Fruit fly (Drosophila melanogaster) whole organism, wandering third instar larva: ENCODE data around the gene CG43181.

Experiments
- Abd-B ChIP-seq: fragments of >200 bp; optimal IDR thresholded peaks from 2 replicates; lab custom pipeline; 2017; ENCODE audit warnings: missing biosample characterization, missing genetic modification characterization
- CrebA ChIP-seq: fragments of 200-800 bp; sonication (Bioruptor generic); optimal IDR thresholded peaks from 2 replicates; lab custom pipeline; 2016; ENCODE audit warnings: missing biosample characterization, mild to moderate bottlenecking, missing genetic modification characterization, borderline replicate concordance
- Dfd ChIP-seq: fragments of >200 bp; optimal IDR thresholded peaks from 2 replicates; lab custom pipeline; 2017; ENCODE audit warnings: missing biosample characterization, missing genetic modification characterization
- Dif ChIP-seq: fragments of 200-275, 200-300 bp; sonication (Bioruptor generic); optimal IDR thresholded peaks from 2 replicates; lab custom pipeline; 2018; ENCODE audit warnings: missing biosample characterization, missing genetic modification characterization; ENCODE audit not compliant: partially characterized antibody
- GATAd ChIP-seq: sonication (Bioruptor generic); optimal IDR thresholded peaks from 2 replicates; lab custom pipeline; 2016; ENCODE audit warnings: missing biosample characterization, missing genetic modification characterization
- HLH106 ChIP-seq: fragments of 200-800 bp; optimal IDR thresholded peaks from 3 replicates; lab custom pipeline; 2019; ENCODE audit warnings: missing biosample characterization, mild to moderate bottlenecking, missing genetic modification characterization, moderate library complexity
- Hnf4 ChIP-seq: fragments of 200-800 bp; sonication (Bioruptor generic); optimal IDR thresholded peaks from 2 replicates; lab custom pipeline; 2016; ENCODE audit warnings: missing biosample characterization, mild to moderate bottlenecking, missing genetic modification characterization
- Hr78 ChIP-seq: fragments of >200 bp; optimal IDR thresholded peaks from 2 replicates; lab custom pipeline; 2017; ENCODE audit warnings: missing biosample characterization, missing genetic modification characterization
- Hr83 ChIP-seq: fragments of 200-300 bp; sonication (Bioruptor generic); optimal IDR thresholded peaks from 2 replicates; lab custom pipeline; 2016; ENCODE audit warnings: missing biosample characterization, mild to moderate bottlenecking, missing genetic modification characterization, moderate library complexity; ENCODE audit not compliant: poor library complexity, severe bottlenecking
- Jra ChIP-seq: sonication (Bioruptor generic); optimal IDR thresholded peaks from 2 replicates; lab custom pipeline; 2016; ENCODE audit warnings: missing biosample characterization, missing genetic modification characterization
- Mio ChIP-seq: sonication (Bioruptor generic); optimal IDR thresholded peaks from 2 replicates; lab custom pipeline; 2016; ENCODE audit warnings: missing biosample characterization, missing genetic modification characterization
- Myc ChIP-seq: fragments of >200 bp; optimal IDR thresholded peaks from 2 replicates; lab custom pipeline; 2017
- N ChIP-seq: fragments of >200 bp; optimal IDR thresholded peaks from 2 replicates; lab custom pipeline; 2018; ENCODE audit warnings: missing biosample characterization, missing external identifiers, missing genetic modification characterization
- OdsH ChIP-seq: fragments of 200-800 bp; sonication (Bioruptor generic); optimal IDR thresholded peaks from 2 replicates; lab custom pipeline; 2016; ENCODE audit warnings: missing biosample characterization, mild to moderate bottlenecking, missing genetic modification characterization
- Rel ChIP-seq, 2 experiments: fragments of 200-800 bp; sonication (Bioruptor generic) in 1 of 2; optimal IDR thresholded peaks; 2 replicates in 1 of 2; 3 replicates in 1 of 2; lab custom pipeline; 2016 to 2019; ENCODE audit warnings: mild to moderate bottlenecking in 2 of 2, missing biosample characterization in 2 of 2, missing genetic modification characterization in 2 of 2, moderate library complexity in 1 of 2
- Sp1 ChIP-seq: fragments of 200-800 bp; sonication (Bioruptor generic); optimal IDR thresholded peaks from 3 replicates; lab custom pipeline; 2019; ENCODE audit warnings: missing biosample characterization, mild to moderate bottlenecking, missing genetic modification characterization, moderate library complexity
- Vsx2 ChIP-seq: fragments of 200-300, 225-300 bp; sonication (Bioruptor generic); optimal IDR thresholded peaks from 2 replicates; lab custom pipeline; 2018; ENCODE audit warnings: missing biosample characterization, missing genetic modification characterization; ENCODE audit not compliant: partially characterized antibody
- br ChIP-seq: fragments of 200-800 bp; sonication (Bioruptor generic); optimal IDR thresholded peaks from 2 replicates; lab custom pipeline; 2016; ENCODE audit warnings: missing biosample characterization, missing genetic modification characterization
- brk ChIP-seq: fragments of 200-800 bp; sonication (Bioruptor generic); optimal IDR thresholded peaks from 2 replicates; lab custom pipeline; 2016; ENCODE audit warnings: missing biosample characterization, mild to moderate bottlenecking, missing genetic modification characterization
- dmrt93B ChIP-seq: fragments of 200-800 bp; sonication (Bioruptor generic); optimal IDR thresholded peaks from 2 replicates; lab custom pipeline; 2018; ENCODE audit warnings: missing biosample characterization, mild to moderate bottlenecking, missing genetic modification characterization
- dsf ChIP-seq: sonication (Bioruptor generic); optimal IDR thresholded peaks from 2 replicates; lab custom pipeline; 2016; ENCODE audit warnings: missing biosample characterization, missing genetic modification characterization, borderline replicate concordance
- h ChIP-seq: fragments of 200-800 bp; sonication (Bioruptor generic); optimal IDR thresholded peaks from 3 replicates; lab custom pipeline; 2016; ENCODE audit warnings: missing biosample characterization, mild to moderate bottlenecking, missing genetic modification characterization
- jim ChIP-seq: fragments of 175-275, 200-325 bp; sonication (Bioruptor generic); optimal IDR thresholded peaks from 2 replicates; lab custom pipeline; 2016; ENCODE audit warnings: missing biosample characterization, mild to moderate bottlenecking, missing genetic modification characterization
- lola ChIP-seq: fragments of >200 bp; optimal IDR thresholded peaks from 2 replicates; lab custom pipeline; 2017; ENCODE audit warnings: missing biosample characterization, missing genetic modification characterization
- psq ChIP-seq: fragments of 200-800 bp; sonication (Bioruptor generic); optimal IDR thresholded peaks from 3 replicates; lab custom pipeline; 2017; ENCODE audit warnings: missing biosample characterization, mild to moderate bottlenecking, missing genetic modification characterization, moderate library complexity
- rgr ChIP-seq: fragments of 200-800 bp; sonication (Bioruptor generic); optimal IDR thresholded peaks from 3 replicates; lab custom pipeline; 2016; ENCODE audit warnings: missing biosample characterization, mild to moderate bottlenecking, missing genetic modification characterization
- sage ChIP-seq: fragments of 200-800 bp; sonication (Bioruptor generic); optimal IDR thresholded peaks from 2 replicates; lab custom pipeline; 2016; ENCODE audit warnings: missing biosample characterization, mild to moderate bottlenecking, missing genetic modification characterization
- sv ChIP-seq: fragments of 200-800 bp; sonication (Bioruptor generic); optimal IDR thresholded peaks from 3 replicates; lab custom pipeline; 2016; ENCODE audit warnings: missing biosample characterization, missing genetic modification characterization
- tai ChIP-seq: sonication (Bioruptor generic); optimal IDR thresholded peaks from 2 replicates; lab custom pipeline; 2016; ENCODE audit warnings: missing biosample characterization, missing genetic modification characterization
- usp ChIP-seq: fragments of >200 bp; optimal IDR thresholded peaks from 2 replicates; lab custom pipeline; 2017; ENCODE audit warnings: missing biosample characterization, missing genetic modification characterization
- woc ChIP-seq: sonication (Bioruptor generic); optimal IDR thresholded peaks from 2 replicates; lab custom pipeline; 2016; ENCODE audit warnings: missing biosample characterization, mild to moderate bottlenecking, missing genetic modification characterization

CG43181 gene

DNA sequence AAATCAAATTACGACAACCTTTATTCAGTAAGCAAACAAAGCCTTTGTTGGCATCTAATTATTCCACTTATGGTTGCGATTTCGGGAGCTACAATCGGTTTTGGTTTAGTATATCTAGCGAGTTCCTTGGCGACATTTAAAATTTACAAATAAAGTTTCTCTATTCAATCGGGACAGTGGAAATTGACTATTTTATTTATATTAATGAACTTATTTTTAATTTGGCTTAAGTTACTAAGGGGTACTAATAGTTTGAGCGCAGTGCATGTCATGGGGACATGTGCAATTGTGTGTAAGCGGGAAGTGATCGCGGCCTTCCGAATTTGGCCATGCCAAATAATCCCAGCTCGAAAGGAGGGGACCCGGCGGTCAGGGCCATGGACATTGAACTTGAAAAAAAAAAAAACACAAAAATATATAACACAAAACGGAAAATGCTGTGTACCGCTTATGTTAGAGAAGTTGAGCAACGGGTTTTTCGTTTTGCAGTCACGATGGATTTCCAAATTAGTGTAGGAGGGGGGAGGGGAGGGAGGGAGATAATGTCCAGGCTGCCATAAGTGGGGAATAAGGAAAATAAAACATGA is 3.7 kb downstream of the CG43181 start:
- TF ChIP-seq CrebA (GFP tag; lab: Kevin White, UChicago) (no peak), Hr83 (no peak), Myc (lab: Kevin White, UChicago) (no peak)

DNA sequence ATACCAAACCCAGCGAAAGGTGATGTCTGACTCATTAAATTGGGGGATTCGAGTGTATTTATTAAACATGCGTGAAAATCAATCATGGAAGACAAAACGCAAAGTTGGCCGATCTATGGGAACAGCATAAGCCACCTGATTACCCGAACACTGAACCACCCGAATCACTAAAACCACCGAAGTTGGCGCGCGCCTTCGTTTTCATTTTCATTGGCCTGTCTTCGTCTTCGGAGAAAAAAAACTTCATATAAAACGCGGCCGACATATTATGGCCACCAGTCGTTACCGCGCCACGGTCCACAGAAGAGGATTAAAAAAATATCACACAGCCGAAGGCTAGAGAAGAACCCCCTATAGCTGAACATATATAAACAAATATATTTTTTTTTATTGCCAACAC is 5.9 kb downstream of the CG43181 start, which contains the start of gene y:
Gene y (plus strand): TSS at position 278 of the 400 bp plus-strand sequence.
- TF ChIP-seq Sp1 (GFP tag; lab: Kevin White, UChicago) (no peak), sv (no peak), Dif (GFP tag; lab: Kevin White, UChicago) (no peak), h (GFP tag; lab: Kevin White, UChicago) (no peak), tai (no peak)
- TF ChIP-seq, all 38 proteins: peak for 0

DNA sequence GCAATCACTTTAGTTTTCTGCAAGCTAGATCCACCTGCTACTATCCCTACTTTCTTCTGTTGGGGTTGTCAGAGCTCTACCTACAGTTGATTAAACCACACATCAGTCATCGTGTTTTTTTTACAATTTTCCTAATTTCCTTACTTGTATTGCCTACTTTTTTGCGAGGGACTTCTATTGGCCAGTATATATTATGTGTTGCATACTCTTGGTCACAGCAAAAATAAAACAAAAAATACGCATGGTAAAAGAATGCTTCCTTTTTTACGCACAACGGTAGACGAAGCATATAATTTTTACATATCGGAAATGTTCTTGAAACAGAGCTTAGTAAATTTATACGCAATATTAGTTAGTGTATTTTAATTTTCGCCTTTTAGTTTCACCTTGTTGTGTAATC is 11.1 kb downstream of the CG43181 start:
- peak; percentile 75 for TF ChIP-seq Myc (lab: Kevin White, UChicago)
- peak; percentile 36 for TF ChIP-seq Vsx2 (GFP tag; lab: Kevin White, UChicago)
- TF ChIP-seq CrebA (GFP tag; lab: Kevin White, UChicago) = no peak
- no peak for TF ChIP-seq brk (GFP tag; lab: Kevin White, UChicago)
- no peak for TF ChIP-seq GATAd (GFP tag; lab: Kevin White, UChicago)
- TF ChIP-seq lola = no peak
- TF ChIP-seq rgr (GFP tag; lab: Kevin White, UChicago) = no peak
- TF ChIP-seq N = no peak
- TF ChIP-seq Rel (GFP tag; optimal IDR thresholded peaks at IDR 0.05; lab: Kevin White, UChicago) = no peak
- no peak for TF ChIP-seq Rel (tag; optimal IDR thresholded peaks at IDR 0.05; lab: Kevin White, UChicago)
- no peak for TF ChIP-seq Dfd
- TF ChIP-seq Abd-B = no peak
- TF ChIP-seq psq (GFP tag; lab: Kevin White, UChicago) = no peak
- no peak for TF ChIP-seq Dif (GFP tag; lab: Kevin White, UChicago)
- TF ChIP-seq sv = no peak
- no peak for TF ChIP-seq OdsH (GFP tag; lab: Kevin White, UChicago)
- TF ChIP-seq Hnf4 (GFP tag; lab: Kevin White, UChicago) = no peak
- TF ChIP-seq tai = no peak
- no peak for TF ChIP-seq dmrt93B
- peak; percentile 48 for TF ChIP-seq Sp1 (GFP tag; lab: Kevin White, UChicago)
- TF ChIP-seq woc (GFP tag; lab: Kevin White, UChicago) = no peak
- no peak for TF ChIP-seq Mio
- TF ChIP-seq usp (GFP tag; lab: Kevin White, UChicago) = no peak
- no peak for TF ChIP-seq Hr78
- no peak for TF ChIP-seq dsf (GFP tag; lab: Kevin White, UChicago)
- peak; percentile 52 for TF ChIP-seq jim
- TF ChIP-seq HLH106 (tag; lab: Kevin White, UChicago) = no peak
- TF ChIP-seq Jra = no peak

DNA sequence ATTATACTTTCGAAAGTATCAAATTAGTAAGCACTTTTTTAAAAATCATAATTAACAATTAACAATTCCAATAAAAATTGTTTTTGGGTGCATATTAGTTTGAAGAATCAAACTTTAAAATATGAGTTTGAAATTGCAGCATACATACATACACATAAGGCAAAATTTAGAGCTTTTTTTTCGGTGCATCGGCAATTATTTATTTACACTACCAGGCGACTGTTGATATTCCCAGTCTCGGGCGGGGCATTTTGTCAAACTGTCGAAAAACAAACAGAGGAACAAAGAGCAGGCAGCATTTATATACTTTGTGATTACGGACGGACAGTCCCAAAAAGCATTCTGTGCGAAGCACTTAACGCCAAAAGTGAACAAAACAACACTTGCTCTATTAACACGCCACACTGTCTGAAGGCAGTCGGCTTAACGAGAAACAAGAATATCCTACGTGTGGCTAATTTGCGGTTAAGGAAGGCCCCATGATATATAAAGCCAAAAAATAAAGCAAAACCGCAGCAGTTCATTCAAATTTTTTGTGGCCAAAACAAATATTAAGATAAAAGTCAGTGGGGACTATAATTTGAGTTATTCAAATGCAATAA is 11.8 kb downstream of the CG43181 start:
- TF ChIP-seq rgr (GFP tag; lab: Kevin White, UChicago) = peak; percentile 7
- peak; percentile 11 for TF ChIP-seq h (GFP tag; lab: Kevin White, UChicago)
- TF ChIP-seq psq (GFP tag; lab: Kevin White, UChicago) = no peak
- TF ChIP-seq, all 38 proteins: peak for 2

dm6 chrX:364006-364405 is 13.6 kb downstream of the CG43181 start:
- TF ChIP-seq sv (no peak), Dfd (no peak), br (no peak), h (GFP tag; lab: Kevin White, UChicago) (no peak), Sp1 (GFP tag; lab: Kevin White, UChicago) (peak; percentile 47), jim (no peak), usp (GFP tag; lab: Kevin White, UChicago) (no peak), dsf (GFP tag; lab: Kevin White, UChicago) (no peak), Jra (no peak), Dif (GFP tag; lab: Kevin White, UChicago) (no peak), sage (GFP tag; lab: Kevin White, UChicago) (no peak), HLH106 (tag; lab: Kevin White, UChicago) (peak; percentile 29)
- TF ChIP-seq, all 38 proteins: peak for 2
